Worm (Caenorhabditis elegans) whole organism, mixed stage, embryonic: Measurements from ENCODE around the gene Y53G8B.2.

Source experiments
- elt-3 ChIP-seq: fragments of 150-350 bp; optimal IDR thresholded peaks from 2 replicates; lab custom pipeline; 2014; ENCODE audit warnings: missing biosample characterization, missing genetic modification characterization
- lin-13 ChIP-seq: fragments of 150-350 bp; optimal IDR thresholded peaks from 2 replicates; lab custom pipeline; 2014; ENCODE audit warnings: missing biosample characterization, missing genetic modification characterization
- nhr-76 ChIP-seq: sonication (generic microtip); optimal IDR thresholded peaks from 2 replicates; lab custom pipeline; 2017; ENCODE audit warnings: missing biosample characterization, missing genetic modification characterization

DNA sequence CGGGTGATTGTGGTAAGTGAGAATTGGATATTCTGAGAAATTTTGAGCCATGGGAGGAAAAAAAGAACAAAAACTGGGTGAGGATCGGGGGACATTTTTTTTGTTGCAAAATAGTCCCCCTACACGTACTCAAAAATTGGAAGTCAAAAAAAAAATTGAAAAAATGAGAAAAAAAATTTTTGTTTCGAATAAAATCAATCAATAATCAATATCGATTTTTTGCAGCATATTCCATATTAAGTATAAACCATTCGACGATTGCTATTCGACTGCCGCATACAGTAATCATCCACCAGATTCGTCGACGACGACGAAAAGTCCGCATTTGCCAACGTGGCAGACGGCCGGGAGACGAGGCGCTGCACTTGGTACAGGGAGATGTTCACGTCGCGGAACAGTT lies 8.9 kb upstream of the Y53G8B.2 start:
- TF ChIP-seq lin-13 (tag; lab: Kevin White, UChicago) = no peak
- no peak for TF ChIP-seq elt-3
- TF ChIP-seq nhr-76 = no peak
